Worm (Caenorhabditis elegans) whole organism, L3 larva: ENCODE data around the gene wee-1.3.

Experiments
- R02D3.7 ChIP-seq: fragments of 150-350 bp; optimal IDR thresholded peaks from 2 replicates; lab custom pipeline; 2014; ENCODE audit warnings: missing biosample characterization, missing genetic modification characterization
- aly-2 ChIP-seq: fragments of 150-350 bp; optimal IDR thresholded peaks from 2 replicates; lab custom pipeline; 2014; ENCODE audit warnings: missing biosample characterization, missing genetic modification characterization
- ceh-28 ChIP-seq: fragments of 150-350 bp; optimal IDR thresholded peaks from 2 replicates; lab custom pipeline; 2014; ENCODE audit warnings: missing biosample characterization, missing genetic modification reagents, missing genetic modification characterization
- ceh-9 ChIP-seq: sonication (generic microtip); optimal IDR thresholded peaks from 2 replicates; lab custom pipeline; 2018; ENCODE audit warnings: missing biosample characterization, missing genetic modification characterization
- daf-12 ChIP-seq: fragments of 150-350 bp; optimal IDR thresholded peaks from 2 replicates; lab custom pipeline; 2014; ENCODE audit warnings: missing biosample characterization, missing genetic modification reagents, missing genetic modification characterization
- egl-27 ChIP-seq: sonication (generic microtip); optimal IDR thresholded peaks from 4 replicates; lab custom pipeline; 2017; ENCODE audit warnings: missing biosample characterization, missing genetic modification reagents, missing genetic modification characterization
- egl-5 ChIP-seq: fragments of 150-350 bp; optimal IDR thresholded peaks from 2 replicates; lab custom pipeline; 2017; ENCODE audit warnings: missing biosample characterization, missing genetic modification reagents, missing genetic modification characterization, inconsistent platforms
- elt-1 ChIP-seq: fragments of 150-350 bp; optimal IDR thresholded peaks from 2 replicates; lab custom pipeline; 2014; ENCODE audit warnings: missing biosample characterization, missing genetic modification characterization
- elt-2 ChIP-seq: sonication (generic microtip); optimal IDR thresholded peaks from 2 replicates; lab custom pipeline; 2016; ENCODE audit warnings: missing genetic modification reagents, mild to moderate bottlenecking, missing genetic modification characterization, missing compliant biosample characterization
- elt-3 ChIP-seq, 3 experiments: fragments of 150-350 bp in 1 of 3; sonication (generic microtip) in 2 of 3; optimal IDR thresholded peaks; 2 replicates in 2 of 3; 4 replicates in 1 of 3; lab custom pipeline; 2014 to 2017; ENCODE audit warnings: missing biosample characterization in 3 of 3, missing genetic modification characterization in 3 of 3
- eor-1 ChIP-seq, 2 experiments: fragments of 150-350 bp; optimal IDR thresholded peaks; 2 replicates each; lab custom pipeline; 2014 to 2018; ENCODE audit warnings: missing biosample characterization in 2 of 2, missing genetic modification characterization in 2 of 2
- fkh-10 ChIP-seq: sonication (generic microtip); optimal IDR thresholded peaks from 2 replicates; lab custom pipeline; 2017; ENCODE audit warnings: missing biosample characterization, missing genetic modification reagents, missing genetic modification characterization
- fkh-2 ChIP-seq: fragments of 150-350 bp; optimal IDR thresholded peaks from 2 replicates; lab custom pipeline; 2014; ENCODE audit warnings: missing biosample characterization, missing genetic modification reagents, missing genetic modification characterization
- fos-1 ChIP-seq: fragments of 150-350 bp; optimal IDR thresholded peaks from 2 replicates; lab custom pipeline; 2014; ENCODE audit warnings: missing biosample characterization, missing genetic modification characterization
- hmg-11 ChIP-seq: sonication (generic microtip); optimal IDR thresholded peaks from 2 replicates; lab custom pipeline; 2016; ENCODE audit warnings: missing genetic modification characterization, missing compliant biosample characterization
- jun-1 ChIP-seq: fragments of 150-350 bp; optimal IDR thresholded peaks from 2 replicates; lab custom pipeline; 2014; ENCODE audit warnings: missing biosample characterization, missing genetic modification reagents, missing genetic modification characterization
- lin-15B ChIP-seq: fragments of 150-350 bp; optimal IDR thresholded peaks from 2 replicates; lab custom pipeline; 2014; ENCODE audit warnings: missing biosample characterization, missing genetic modification characterization
- lin-39 ChIP-seq: fragments of 150-350 bp; optimal IDR thresholded peaks from 2 replicates; lab custom pipeline; 2018; ENCODE audit warnings: missing biosample characterization, missing genetic modification reagents, missing genetic modification characterization
- lsy-12 ChIP-seq: sonication (generic microtip); optimal IDR thresholded peaks from 2 replicates; lab custom pipeline; 2016; ENCODE audit warnings: mild to moderate bottlenecking, missing genetic modification characterization, missing compliant biosample characterization
- mml-1 ChIP-seq: fragments of 150-350 bp; sonication (generic microtip); optimal IDR thresholded peaks from 3 replicates; lab custom pipeline; 2014; ENCODE audit warnings: missing biosample characterization, missing genetic modification characterization
- nfya-1 ChIP-seq: sonication (generic microtip); optimal IDR thresholded peaks from 2 replicates; lab custom pipeline; 2017; ENCODE audit warnings: missing genetic modification characterization, mild to moderate bottlenecking, missing compliant biosample characterization, antibody characterized with exemption, moderate library complexity; ENCODE audit not compliant: insufficient read depth
- nhr-11 ChIP-seq: fragments of 150-350 bp; optimal IDR thresholded peaks from 2 replicates; lab custom pipeline; 2014; ENCODE audit warnings: missing biosample characterization, missing genetic modification characterization
- nhr-12 ChIP-seq: fragments of 150-350 bp; optimal IDR thresholded peaks from 2 replicates; lab custom pipeline; 2014; ENCODE audit warnings: missing biosample characterization, missing genetic modification characterization
- nhr-23 ChIP-seq: fragments of 150-350 bp; optimal IDR thresholded peaks from 2 replicates; lab custom pipeline; 2014; ENCODE audit warnings: missing biosample characterization, missing genetic modification reagents, missing genetic modification characterization
- nhr-25 ChIP-seq: sonication (generic microtip); optimal IDR thresholded peaks from 2 replicates; lab custom pipeline; 2017; ENCODE audit warnings: missing biosample characterization, missing genetic modification characterization
- nhr-28 ChIP-seq: fragments of 150-350 bp; optimal IDR thresholded peaks from 2 replicates; lab custom pipeline; 2014; ENCODE audit warnings: missing biosample characterization, missing genetic modification characterization
- nhr-77 ChIP-seq: fragments of 150-350 bp; optimal IDR thresholded peaks from 2 replicates; lab custom pipeline; 2014; ENCODE audit warnings: missing biosample characterization, missing genetic modification characterization
- pha-4 ChIP-seq: fragments of 150-350 bp; optimal IDR thresholded peaks from 2 replicates; lab custom pipeline; 2014; ENCODE audit warnings: missing biosample characterization, missing genetic modification reagents, missing genetic modification characterization
- pqm-1 ChIP-seq: fragments of 150-350 bp; optimal IDR thresholded peaks from 2 replicates; lab custom pipeline; 2017; ENCODE audit warnings: missing biosample characterization, missing genetic modification characterization, inconsistent platforms
- sea-2 ChIP-seq: fragments of 150-350 bp; sonication (generic microtip); optimal IDR thresholded peaks from 4 replicates; lab custom pipeline; 2014; ENCODE audit warnings: missing biosample characterization, missing genetic modification reagents, missing genetic modification characterization
- skn-1 ChIP-seq: fragments of 150-350 bp; optimal IDR thresholded peaks from 2 replicates; lab custom pipeline; 2014; ENCODE audit warnings: missing biosample characterization, missing genetic modification characterization
- unc-62 ChIP-seq: fragments of 150-350 bp; sonication (generic microtip); optimal IDR thresholded peaks from 4 replicates; lab custom pipeline; 2014; ENCODE audit warnings: missing biosample characterization, missing genetic modification reagents, missing genetic modification characterization
- zag-1 ChIP-seq: fragments of 150-350 bp; optimal IDR thresholded peaks from 2 replicates; lab custom pipeline; 2014; ENCODE audit warnings: missing biosample characterization, missing genetic modification characterization
- ztf-11 ChIP-seq: fragments of 150-350 bp; optimal IDR thresholded peaks from 2 replicates; lab custom pipeline; 2014; ENCODE audit warnings: missing biosample characterization, missing genetic modification characterization
- ztf-4 ChIP-seq: fragments of 150-350 bp; optimal IDR thresholded peaks from 2 replicates; lab custom pipeline; 2014; ENCODE audit warnings: missing biosample characterization, missing genetic modification characterization

wee-1.3 gene

ce11 chrII:9713083-9713482 is 3.2 kb downstream of the wee-1.3 start:
- TF ChIP-seq zag-1 (tag; lab: Kevin White, UChicago) (no peak), pqm-1 (tag; lab: Kevin White, UChicago) (peak; percentile 5), sea-2 (GFP tag; lab: Kevin White, UChicago) (no peak)
- TF ChIP-seq, all 47 proteins: peak for 1

- TF ChIP-seq fkh-10: no peak
- TF ChIP-seq nhr-77 (tag; lab: Kevin White, UChicago): no peak
- no peak for TF ChIP-seq nhr-12 (tag; lab: Kevin White, UChicago)
- no peak for TF ChIP-seq nhr-28
- no peak for TF ChIP-seq sea-2 (GFP tag; lab: Kevin White, UChicago)
- no peak for TF ChIP-seq aly-2
- no peak for TF ChIP-seq R02D3.7 (tag; lab: Kevin White, UChicago)
- no peak for TF ChIP-seq lsy-12 (tag; lab: Kevin White, UChicago)
- TF ChIP-seq nhr-25 (tag; lab: Kevin White, UChicago): no peak
- TF ChIP-seq nhr-23: no peak
- no peak for TF ChIP-seq nhr-11 (tag; lab: Kevin White, UChicago)
- TF ChIP-seq, all 47 proteins: peak for 0
Observed at ce11 chrII:9708835-9709299, 7.4 kb downstream of the wee-1.3 start, which contains the start of gene glt-5. TSS of gene glt-5 (minus strand) at chrII:9708885.

DNA sequence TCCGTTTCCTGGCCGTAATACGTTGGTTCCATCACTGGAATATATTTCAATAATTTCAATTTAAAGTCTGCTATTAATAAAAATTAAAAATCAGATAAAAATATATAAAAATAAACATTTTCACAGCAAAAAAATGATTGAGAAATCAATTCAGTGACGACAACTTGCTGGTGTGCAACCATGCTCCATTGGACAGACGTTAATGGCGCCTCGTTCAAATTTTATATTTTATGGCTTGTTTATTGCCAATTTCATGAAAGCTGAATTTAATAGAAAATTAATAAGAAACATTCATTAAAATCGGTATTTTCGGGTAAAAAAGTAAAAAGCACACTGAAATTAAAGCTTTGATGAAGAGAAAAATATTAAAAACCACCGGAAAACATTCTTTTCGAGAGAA is 10.1 kb downstream of the wee-1.3 start, which contains the start of gene Y53C12A.3:
Gene Y53C12A.3, minus strand, starts transcription at position 34 of the 400 bp plus-strand sequence.
- TF ChIP-seq ceh-9 (tag; lab: Kevin White, UChicago) (no peak), fos-1 (tag; lab: Kevin White, UChicago) (no peak), nhr-25 (tag; lab: Kevin White, UChicago) (no peak), lin-15B (tag; lab: Kevin White, UChicago) (peak; percentile 51), pha-4 (tag; lab: Kevin White, UChicago) (peak; percentile 78), fkh-2 (tag; lab: Kevin White, UChicago) (no peak), daf-12 (tag; lab: Kevin White, UChicago) (no peak), eor-1 (tag; optimal IDR thresholded peaks at IDR 0.05; lab: Kevin White, UChicago) (no peak), skn-1 (tag; lab: Kevin White, UChicago) (no peak), nhr-77 (tag; lab: Kevin White, UChicago) (no peak), lsy-12 (tag; lab: Kevin White, UChicago) (no peak), jun-1 (no peak), fkh-10 (no peak), hmg-11 (tag; lab: Kevin White, UChicago) (peak; percentile 54), elt-3 (tag; optimal IDR thresholded peaks at IDR 0.05; lab: Kevin White, UChicago) (no peak), egl-27 (tag; lab: Kevin White, UChicago) (no peak), nhr-28 (no peak), ceh-28 (tag; lab: Kevin White, UChicago) (no peak), nhr-23 (peak; percentile 8), lin-39 (tag; lab: Kevin White, UChicago) (peak; percentile 16), elt-2 (tag; lab: Kevin White, UChicago) (no peak), egl-5 (tag; lab: Kevin White, UChicago) (peak; percentile 4), nfya-1 (tag; lab: Kevin White, UChicago) (peak; percentile 52), ztf-4 (tag; lab: Kevin White, UChicago) (no peak), ztf-11 (no peak), sea-2 (GFP tag; lab: Kevin White, UChicago) (no peak), elt-1 (tag; lab: Kevin White, UChicago) (no peak)

ce11 chrII:9704746-9705145 is 11.5 kb downstream of the wee-1.3 start, which contains the start of gene Y53C12A.10:
TSS of gene Y53C12A.10 (minus strand) at chrII:9704846.
- no peak for TF ChIP-seq unc-62 (GFP tag; lab: Kevin White, UChicago)
- TF ChIP-seq jun-1: no peak
- TF ChIP-seq mml-1 (tag; lab: Kevin White, UChicago): no peak
- TF ChIP-seq ztf-4 (tag; lab: Kevin White, UChicago): no peak
- no peak for TF ChIP-seq nhr-11 (tag; lab: Kevin White, UChicago)
